Worm (Caenorhabditis elegans): ENCODE measurements around the gene bcmo-2.

Gene bcmo-2

ce11 chrII:3952368-3952767 lies 41.7 kb upstream of the bcmo-2 start:
- TF ChIP-seq aha-1 (tag) (peak; percentile 45), F26F4.8 (GFP tag; conservative IDR thresholded peaks at IDR 0.05) (no peak), pqm-1 (tag; optimal IDR thresholded peaks at IDR 0.05) (no peak), unc-62 (GFP tag; optimal IDR thresholded peaks at IDR 0.05 in 1 of 2) (peak in 1 of 2 experiments; percentile 60), unc-62 (tag; optimal IDR thresholded peaks at IDR 0.05) (no peak), nhr-25 (tag; optimal IDR thresholded peaks at IDR 0.05; ENCODE audit: borderline replicate concordance, insufficient read depth) (peak; percentile 49), nhr-48 (tag; optimal IDR thresholded peaks at IDR 0.05) (no peak), spr-1 (tag; optimal IDR thresholded peaks at IDR 0.05) (no peak), hlh-30 (tag; optimal IDR thresholded peaks at IDR 0.05; ENCODE audit: insufficient read depth) (no peak), tra-1 (GFP tag; IDR thresholded peaks at IDR 0.05) (no peak), ctbp-1 (GFP tag; IDR thresholded peaks at IDR 0.05) (no peak), F37D6.2 (tag; optimal IDR thresholded peaks at IDR 0.05) (no peak), daf-16 (GFP tag; optimal IDR thresholded peaks at IDR 0.05) (no peak), daf-16 (tag; optimal IDR thresholded peaks at IDR 0.05) (peak; percentile 72), nhr-77 (tag; optimal IDR thresholded peaks at IDR 0.05) (peak; percentile 30), snpc-4 (tag; optimal IDR thresholded peaks at IDR 0.05) (no peak), snpc-1.2 (GFP tag; IDR thresholded peaks at IDR 0.05) (no peak), nhr-11 (tag; optimal IDR thresholded peaks at IDR 0.05) (peak; percentile 49), dve-1 (tag; optimal IDR thresholded peaks at IDR 0.05; ENCODE audit: insufficient read depth) (peak; percentile 61), nhr-28 (tag; optimal IDR thresholded peaks at IDR 0.05) (peak; percentile 73), ces-1 (GFP tag; optimal IDR thresholded peaks at IDR 0.05) (no peak), set-16 (GFP tag; IDR thresholded peaks at IDR 0.05) (no peak), zfp-3 (GFP tag; conservative IDR thresholded peaks at IDR 0.05) (no peak), nhr-6 (tag; optimal IDR thresholded peaks at IDR 0.05) (no peak), T26A8.4 (GFP tag; IDR thresholded peaks at IDR 0.05) (no peak)

ce11 chrII:3951354-3951753 lies 40.7 kb upstream of the bcmo-2 start:
- TF ChIP-seq ZK546.5 (tag; optimal IDR thresholded peaks at IDR 0.05) (no peak), ceh-62 (tag; optimal IDR thresholded peaks at IDR 0.05) (no peak), zip-2 (tag; optimal IDR thresholded peaks at IDR 0.05) (no peak), skn-1 (tag; optimal IDR thresholded peaks at IDR 0.05) (no peak), nhr-42 (GFP tag; IDR thresholded peaks at IDR 0.05) (no peak), ceh-32 (tag; optimal IDR thresholded peaks at IDR 0.05; ENCODE audit: poor library complexity) (no peak), mxl-3 (GFP tag; optimal IDR thresholded peaks at IDR 0.05) (no peak), lin-15B (tag; optimal IDR thresholded peaks at IDR 0.05) (no peak), nhr-6 (tag; optimal IDR thresholded peaks at IDR 0.05) (no peak), spr-3 (GFP tag; optimal IDR thresholded peaks at IDR 0.05) (no peak), dmd-6 (GFP tag; IDR thresholded peaks at IDR 0.05) (peak; percentile 34; the same call in 1 of the 2 replicates), nhr-25 (tag; optimal IDR thresholded peaks at IDR 0.05; ENCODE audit: borderline replicate concordance, insufficient read depth) (peak; percentile 34), F26F4.8 (GFP tag; conservative IDR thresholded peaks at IDR 0.05) (no peak), ctbp-1 (GFP tag; IDR thresholded peaks at IDR 0.05) (no peak), hlh-30 (tag; optimal IDR thresholded peaks at IDR 0.05; ENCODE audit: insufficient read depth) (peak; percentile 8), ceh-20 (GFP tag; IDR thresholded peaks at IDR 0.05) (no peak), Y48G9A.11 (GFP tag; IDR thresholded peaks at IDR 0.05) (no peak), aha-1 (tag) (no peak), daf-16 (GFP tag; optimal IDR thresholded peaks at IDR 0.05) (no peak), daf-16 (tag; optimal IDR thresholded peaks at IDR 0.05) (peak; percentile 5), nhr-41 (GFP tag; IDR thresholded peaks at IDR 0.05) (no peak), hmg-1.1 (GFP tag; IDR thresholded peaks at IDR 0.05) (peak; percentile 41; the same call in 1 of the 2 replicates), mdt-29 (GFP tag; IDR thresholded peaks at IDR 0.05) (no peak), cey-2 (tag; optimal IDR thresholded peaks at IDR 0.05; ENCODE audit: borderline replicate concordance, insufficient read depth) (no peak), mes-2 (tag; optimal IDR thresholded peaks at IDR 0.05; ENCODE audit: poor library complexity, severe bottlenecking) (no peak), attf-4 (tag; optimal IDR thresholded peaks at IDR 0.05) (no peak), zip-11 (GFP tag; IDR thresholded peaks at IDR 0.05) (no peak), pqm-1 (tag; optimal IDR thresholded peaks at IDR 0.05) (no peak), dmd-8 (GFP tag; IDR thresholded peaks at IDR 0.05) (no peak), snpc-1.2 (GFP tag; IDR thresholded peaks at IDR 0.05) (no peak), F37D6.2 (tag; optimal IDR thresholded peaks at IDR 0.05) (no peak), F49E8.2 (tag; optimal IDR thresholded peaks at IDR 0.05; ENCODE audit: borderline replicate concordance) (no peak), egl-27 (tag; optimal IDR thresholded peaks at IDR 0.05) (no peak), nhr-237 (tag; optimal IDR thresholded peaks at IDR 0.05) (no peak), tag-97 (GFP tag; IDR thresholded peaks at IDR 0.05) (no peak), daf-12 (tag; optimal IDR thresholded peaks at IDR 0.05) (no peak)
